Fruit fly (Drosophila melanogaster): ENCODE measurements around the gene CG9393.
A peak's percentile ranks its signal among the peaks of the same experiment; 100 is the strongest.

CG9393 gene

DNA sequence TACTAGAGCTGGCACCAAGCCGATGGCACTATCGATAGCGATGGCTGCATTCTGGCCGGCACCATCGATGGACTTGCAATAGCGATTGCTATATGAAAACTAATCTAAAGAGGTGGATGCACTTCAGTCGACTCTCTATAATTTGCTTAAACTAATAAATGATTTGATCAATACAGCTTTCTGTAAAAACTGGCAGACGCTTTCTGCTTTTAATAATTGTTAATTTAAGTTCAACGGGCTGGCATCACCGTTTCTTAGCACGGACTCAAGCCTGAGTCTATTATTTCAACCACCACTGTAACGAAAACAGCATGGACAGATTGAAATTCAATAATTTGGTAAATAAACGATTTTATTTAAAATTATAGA lies 50.4 kb downstream of the CG9393 start, which contains the start of the genes Ras85D and Rlb1:
Ras85D (minus strand) TSS at position 16 of the 369 bp plus-strand sequence.
Rlb1 (plus strand) TSS at position 276 of the 369 bp plus-strand sequence.
- TF ChIP-seq cnc (optimal IDR thresholded peaks at IDR 0.05): no peak
- peak; percentile 97 for TF ChIP-seq toe (GFP tag; optimal IDR thresholded peaks at IDR 0.05)
- no peak for TF ChIP-seq cic (GFP tag; optimal IDR thresholded peaks at IDR 0.05)
- TF ChIP-seq Hr96 (GFP tag; optimal IDR thresholded peaks at IDR 0.05): no peak
- peak; percentile 46 for TF ChIP-seq tj (GFP tag; optimal IDR thresholded peaks at IDR 0.05)
- no peak for TF ChIP-seq CG5204 (GFP tag; optimal IDR thresholded peaks at IDR 0.05)
- peak; percentile 87 for TF ChIP-seq Mnt (GFP tag; optimal IDR thresholded peaks at IDR 0.05)
- peak; percentile 65 for TF ChIP-seq bab1 (GFP tag; optimal IDR thresholded peaks at IDR 0.05)
- TF ChIP-seq CG33017 (tag; optimal IDR thresholded peaks at IDR 0.05): peak; percentile 49
- peak; percentile 67 for TF ChIP-seq pad (GFP tag; optimal IDR thresholded peaks at IDR 0.05)
- peak; percentile 86 for TF ChIP-seq Crg-1 (GFP tag; optimal IDR thresholded peaks at IDR 0.05)
- TF ChIP-seq CG11617 (GFP tag; optimal IDR thresholded peaks at IDR 0.05): peak; percentile 76
- peak; percentile 76 for TF ChIP-seq CG7045 (GFP tag; optimal IDR thresholded peaks at IDR 0.05)
- peak; percentile 69 for TF ChIP-seq CG14711 (tag; optimal IDR thresholded peaks at IDR 0.05)
- TF ChIP-seq ovo (GFP tag; optimal IDR thresholded peaks at IDR 0.05): peak; percentile 80
- peak; percentile 73 for TF ChIP-seq CG12768 (GFP tag; optimal IDR thresholded peaks at IDR 0.05)
- no peak for TF ChIP-seq kay (GFP tag; ENCODE audit: borderline replicate concordance)
- peak; percentile 79 for TF ChIP-seq CG7101 (tag; optimal IDR thresholded peaks at IDR 0.05)
- TF ChIP-seq CG1620 (GFP tag; optimal IDR thresholded peaks at IDR 0.05): peak; percentile 94
- TF ChIP-seq Clk (GFP tag; optimal IDR thresholded peaks at IDR 0.05): no peak

DNA sequence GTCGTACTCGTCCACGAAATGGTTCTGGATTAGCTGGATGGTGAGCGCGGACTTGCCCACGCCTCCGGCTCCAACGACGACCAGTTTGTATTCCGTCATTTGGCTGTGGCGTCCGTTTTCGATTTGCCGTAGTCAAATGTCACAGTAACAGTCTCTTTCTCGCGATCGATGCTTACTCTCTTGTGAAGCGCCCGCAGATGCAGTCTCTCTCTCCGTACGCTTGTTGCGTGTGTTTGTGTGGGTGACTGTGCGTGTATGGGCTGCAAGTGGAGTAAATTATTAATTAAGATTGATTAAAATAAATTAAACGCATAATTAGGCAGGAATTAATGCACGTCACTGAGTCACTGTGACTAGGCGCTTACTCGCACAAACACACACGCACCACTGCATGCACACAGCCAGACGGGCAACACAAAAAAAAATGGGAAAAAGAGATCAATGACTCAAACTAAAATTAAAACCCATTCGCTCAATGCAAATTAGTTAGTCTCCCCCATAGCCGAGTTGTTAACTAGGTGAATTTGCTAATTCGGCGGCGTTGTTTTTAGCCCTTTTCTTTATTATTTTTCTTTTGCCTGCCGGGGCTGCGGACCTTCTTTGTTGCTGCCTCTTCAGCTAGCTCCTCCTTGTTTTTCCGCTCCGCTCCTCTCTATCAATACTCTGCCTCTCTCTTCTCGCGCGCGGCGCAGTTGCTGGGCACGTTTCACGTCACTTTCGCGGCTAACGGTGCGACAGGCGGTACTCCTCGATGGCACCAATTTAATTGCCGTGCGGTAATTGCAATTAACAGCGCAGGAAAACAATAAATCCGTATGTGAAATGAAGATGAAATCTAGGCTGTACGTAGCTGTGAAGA lies 51.1 kb downstream of the CG9393 start:
- TF ChIP-seq Hr96 (GFP tag; optimal IDR thresholded peaks at IDR 0.05) (no peak), CG1620 (GFP tag; optimal IDR thresholded peaks at IDR 0.05) (no peak), cnc (optimal IDR thresholded peaks at IDR 0.05) (peak; percentile 70 to 88)
